Worm (Caenorhabditis elegans) whole organism, L4/young adult: ENCODE data around the gene Y48C3A.18.

Experiments
- W03F9.2 ChIP-seq: fragments of 150-350 bp; optimal IDR thresholded peaks from 2 replicates; lab custom pipeline; 2014; ENCODE audit warnings: missing biosample characterization, missing genetic modification characterization
- dao-5 ChIP-seq: sonication (generic microtip); optimal IDR thresholded peaks from 2 replicates; lab custom pipeline; 2016; ENCODE audit warnings: missing genotype, missing genetic modification characterization, moderate library complexity, missing compliant biosample characterization
- him-1 ChIP-seq: sonication (generic microtip); optimal IDR thresholded peaks from 2 replicates; lab custom pipeline; 2016; ENCODE audit warnings: missing genotype, missing genetic modification reagents, missing genetic modification characterization, missing compliant biosample characterization

The Y48C3A.18 gene

ce11 chrII:13412335-13412734, at the start of gene Y48C3A.18:
TSS of gene Y48C3A.18 (plus strand) at chrII:13412635.
- no peak for TF ChIP-seq W03F9.2 (tag; lab: Kevin White, UChicago)
- no peak for TF ChIP-seq him-1
- TF ChIP-seq dao-5: no peak

- TF ChIP-seq dao-5 (no peak), him-1 (no peak), W03F9.2 (tag; lab: Kevin White, UChicago) (no peak)
Measured at ce11 chrII:13367784-13368183, 44.7 kb upstream of the Y48C3A.18 start.

ce11 chrII:13369231-13369630, 43.2 kb upstream of the Y48C3A.18 start, which contains the start of gene Y48C3A.20:
TSS of gene Y48C3A.20 (plus strand) at chrII:13369607.
- TF ChIP-seq W03F9.2 (tag; lab: Kevin White, UChicago) (peak; percentile 91), him-1 (no peak), dao-5 (no peak)

ce11 chrII:13376112-13376511, 36.3 kb upstream of the Y48C3A.18 start, which contains the start of gene Y48C3A.12:
TSS of gene Y48C3A.12 (plus strand) at chrII:13376412.
- TF ChIP-seq W03F9.2 (tag; lab: Kevin White, UChicago) (no peak), him-1 (no peak), dao-5 (no peak)

- TF ChIP-seq dao-5 (no peak), W03F9.2 (tag; lab: Kevin White, UChicago) (no peak), him-1 (no peak)
Measured at ce11 chrII:13383061-13383460, 29.4 kb upstream of the Y48C3A.18 start.

- no peak for TF ChIP-seq him-1
- TF ChIP-seq dao-5: no peak
- no peak for TF ChIP-seq W03F9.2 (tag; lab: Kevin White, UChicago)
Measured at ce11 chrII:13389461-13389860, 23.0 kb upstream of the Y48C3A.18 start, which contains the start of gene Y48C3A.14. TSS of gene Y48C3A.14 (plus strand) at chrII:13389761.

ce11 chrII:13401549-13401948, 10.9 kb upstream of the Y48C3A.18 start:
- TF ChIP-seq W03F9.2 (tag; lab: Kevin White, UChicago) (no peak), dao-5 (no peak), him-1 (no peak)

- TF ChIP-seq him-1 (no peak), W03F9.2 (tag; lab: Kevin White, UChicago) (no peak), dao-5 (no peak)
Measured at ce11 chrII:13402680-13403079, 9.8 kb upstream of the Y48C3A.18 start, which contains the start of gene pinn-4. TSS of gene pinn-4 (plus strand) at chrII:13402980.

- TF ChIP-seq him-1 (no peak), W03F9.2 (tag; lab: Kevin White, UChicago) (no peak), dao-5 (no peak)
Measured at ce11 chrII:13405840-13406239, 6.6 kb upstream of the Y48C3A.18 start, which contains the start of gene efl-2. TSS of gene efl-2 (plus strand) at chrII:13406140.

ce11 chrII:13414099-13414498, 1.7 kb downstream of the Y48C3A.18 start:
- TF ChIP-seq dao-5: no peak
- no peak for TF ChIP-seq him-1
- TF ChIP-seq W03F9.2 (tag; lab: Kevin White, UChicago): no peak

ce11 chrII:13414554-13415057, 2.2 kb downstream of the Y48C3A.18 start, which contains the start of gene Y48E1C.1:
TSS of gene Y48E1C.1 (plus strand) at chrII:13415007.
- no peak for TF ChIP-seq W03F9.2 (tag; lab: Kevin White, UChicago)
- no peak for TF ChIP-seq him-1
- TF ChIP-seq dao-5: no peak

- no peak for TF ChIP-seq dao-5
- no peak for TF ChIP-seq W03F9.2 (tag; lab: Kevin White, UChicago)
Measured at ce11 chrII:13416552-13416951, 4.1 kb downstream of the Y48C3A.18 start.

ce11 chrII:13417452-13418031, 5.1 kb downstream of the Y48C3A.18 start:
- TF ChIP-seq dao-5 (no peak), him-1 (no peak), W03F9.2 (tag; lab: Kevin White, UChicago) (no peak)

ce11 chrII:13424242-13424641, 11.8 kb downstream of the Y48C3A.18 start, which contains the start of gene Y48E1C.2:
TSS of gene Y48E1C.2 (plus strand) at chrII:13424542.
- TF ChIP-seq W03F9.2 (tag; lab: Kevin White, UChicago) (no peak), dao-5 (no peak), him-1 (no peak)

ce11 chrII:13436725-13437124, 24.3 kb downstream of the Y48C3A.18 start, which contains the start of gene Y48E1C.4:
TSS of gene Y48E1C.4 (minus strand) at chrII:13436825.
- TF ChIP-seq him-1 (no peak), W03F9.2 (tag; lab: Kevin White, UChicago) (no peak), dao-5 (no peak)
